Fruit fly (Drosophila melanogaster) whole organism, wandering third instar larva: Measurements from ENCODE around the gene CG32812.

Source experiments
- N ChIP-seq: fragments of >200 bp; optimal IDR thresholded peaks from 2 replicates; lab custom pipeline; 2018; ENCODE audit warnings: missing biosample characterization, missing external identifiers, missing genetic modification characterization
- dl ChIP-seq, 2 experiments: fragments of 175-275, 200-275 bp in 1 of 2; fragments of 200-275 bp in 1 of 2; sonication (Bioruptor generic); optimal IDR thresholded peaks; lab custom pipeline; 2018; ENCODE audit warnings: mild to moderate bottlenecking in 2 of 2, missing biosample characterization in 2 of 2, missing genetic modification characterization in 2 of 2, moderate library complexity in 2 of 2; ENCODE audit not compliant: partially characterized antibody in 2 of 2, insufficient read depth in 1 of 2

dm6 chrX:1312510-1312909 lies 25.4 kb downstream of the CG32812 start:
- no peak for TF ChIP-seq dl (GFP tag; optimal IDR thresholded peaks at IDR 0.05; lab: Kevin White, UChicago; ENCODE audit: insufficient read depth in 1 of 2, partially characterized antibody in 2 of 2)
- no peak for TF ChIP-seq N
